Worm (Caenorhabditis elegans): ENCODE results near the gene clec-247.

ce11 chrV:18246077-18246476, 36.6 kb upstream of the clec-247 start:
- TF ChIP-seq ama-1 (optimal IDR thresholded peaks at IDR 0.05): no peak
- no peak for TF ChIP-seq mdl-1 (tag; optimal IDR thresholded peaks at IDR 0.05)
- no peak for TF ChIP-seq nhr-11 (tag; optimal IDR thresholded peaks at IDR 0.05)
- no peak for TF ChIP-seq php-3 (GFP tag; IDR thresholded peaks at IDR 0.05)
- no peak for TF ChIP-seq ceh-82 (tag; optimal IDR thresholded peaks at IDR 0.05)
- TF ChIP-seq nhr-42 (GFP tag; IDR thresholded peaks at IDR 0.05): no peak
- no peak for TF ChIP-seq snpc-4 (tag; optimal IDR thresholded peaks at IDR 0.05)
- no peak for TF ChIP-seq F49E8.2 (tag; optimal IDR thresholded peaks at IDR 0.05; ENCODE audit: borderline replicate concordance)
- no peak for TF ChIP-seq ceh-44 (GFP tag; IDR thresholded peaks at IDR 0.05)
- no peak for TF ChIP-seq ceh-32 (tag; optimal IDR thresholded peaks at IDR 0.05; ENCODE audit: poor library complexity)
- TF ChIP-seq mep-1 (tag; optimal IDR thresholded peaks at IDR 0.05): no peak
- no peak for TF ChIP-seq aly-2 (tag; optimal IDR thresholded peaks at IDR 0.05)
